Worm (Caenorhabditis elegans) whole organism, L2 larva: Measurements from ENCODE around the gene cpr-2.

ENCODE experiments used
- blmp-1 ChIP-seq: sonication (generic microtip); optimal IDR thresholded peaks from 2 replicates; lab custom pipeline; 2017; ENCODE audit warnings: missing genetic modification characterization, mild to moderate bottlenecking, missing compliant biosample characterization, antibody characterized with exemption, moderate library complexity; ENCODE audit not compliant: insufficient read depth
- elt-3 ChIP-seq: sonication (generic microtip); optimal IDR thresholded peaks from 2 replicates; lab custom pipeline; 2017; ENCODE audit warnings: missing biosample characterization, missing genetic modification characterization
- fos-1 ChIP-seq: fragments of 150-350 bp; optimal IDR thresholded peaks from 2 replicates; lab custom pipeline; 2014; ENCODE audit warnings: missing biosample characterization, missing genetic modification characterization
- mdl-1 ChIP-seq, 2 experiments: fragments of 150-350 bp in 1 of 2; sonication (generic microtip) in 1 of 2; optimal IDR thresholded peaks; 2 replicates each; lab custom pipeline; 2017; ENCODE audit warnings: missing biosample characterization in 2 of 2, missing genetic modification characterization in 2 of 2
- skn-1 ChIP-seq: sonication (generic microtip); optimal IDR thresholded peaks from 2 replicates; lab custom pipeline; 2017; ENCODE audit warnings: missing biosample characterization, missing genetic modification characterization

- no peak for TF ChIP-seq fos-1 (tag; lab: Kevin White, UChicago)
- TF ChIP-seq mdl-1 (tag; optimal IDR thresholded peaks at IDR 0.05; lab: Kevin White, UChicago): no peak
- TF ChIP-seq blmp-1 (tag; lab: Kevin White, UChicago): no peak
- TF ChIP-seq skn-1 (tag; lab: Kevin White, UChicago): no peak
- TF ChIP-seq elt-3 (tag; lab: Kevin White, UChicago): no peak
These were observed 16.3 kb downstream of the cpr-2 start, which contains the start of gene F36D3.4 for ce11 chrV:16517619-16518018.
